Worm (Caenorhabditis elegans) whole organism, L1 larva: ENCODE measurements around the gene srw-14.
A peak's percentile ranks its signal among the peaks of the same experiment; 100 is the strongest.

Experiments
- ama-1 ChIP-seq: fragments of 150-350 bp; optimal IDR thresholded peaks from 2 replicates; lab custom pipeline; 2014
- ces-1 ChIP-seq: fragments of 150-350 bp; optimal IDR thresholded peaks from 2 replicates; lab custom pipeline; 2014; ENCODE audit warnings: missing biosample characterization, missing genetic modification reagents, missing genetic modification characterization
- dpl-1 ChIP-seq, 3 experiments: fragments of 150-350 bp in 2 of 3; sonication (generic microtip) in 1 of 3; optimal IDR thresholded peaks; 2 replicates each; lab custom pipeline; 2014 to 2017; ENCODE audit warnings: missing biosample characterization in 3 of 3, missing genetic modification characterization in 3 of 3, missing genetic modification reagents in 3 of 3
- dsc-1 ChIP-seq: sonication (generic microtip); optimal IDR thresholded peaks from 2 replicates; lab custom pipeline; 2016; ENCODE audit warnings: mild to moderate bottlenecking, missing genetic modification characterization, missing compliant biosample characterization
- egl-27 ChIP-seq, 2 experiments: fragments of 150-350 bp in 1 of 2; sonication (generic microtip); optimal IDR thresholded peaks; 3 replicates each; lab custom pipeline; 2017 to 2018; ENCODE audit warnings: missing biosample characterization in 2 of 2, missing genetic modification characterization in 2 of 2, missing genetic modification reagents in 2 of 2
- hlh-4 ChIP-seq: sonication (generic microtip); optimal IDR thresholded peaks from 2 replicates; lab custom pipeline; 2016; ENCODE audit warnings: mild to moderate bottlenecking, missing genetic modification characterization, missing compliant biosample characterization
- lin-13 ChIP-seq: fragments of 150-350 bp; optimal IDR thresholded peaks from 2 replicates; lab custom pipeline; 2014; ENCODE audit warnings: missing biosample characterization, missing genetic modification reagents, missing genetic modification characterization
- lir-3 ChIP-seq: sonication (generic microtip); optimal IDR thresholded peaks from 2 replicates; lab custom pipeline; 2016; ENCODE audit warnings: mild to moderate bottlenecking, missing genetic modification characterization, moderate library complexity, missing compliant biosample characterization; ENCODE audit not compliant: poor library complexity
- mdl-1 ChIP-seq, 2 experiments: fragments of 150-350 bp; optimal IDR thresholded peaks; 2 replicates each; lab custom pipeline; 2014 to 2017; ENCODE audit warnings: missing biosample characterization in 2 of 2, missing genetic modification characterization in 2 of 2, inconsistent platforms in 1 of 2
- mef-2 ChIP-seq: fragments of 150-350 bp; optimal IDR thresholded peaks from 2 replicates; lab custom pipeline; 2014; ENCODE audit warnings: missing biosample characterization, missing genetic modification characterization
- skn-1 ChIP-seq: fragments of 150-350 bp; optimal IDR thresholded peaks from 2 replicates; lab custom pipeline; 2014; ENCODE audit warnings: missing biosample characterization, missing genetic modification characterization
- snpc-4 ChIP-seq: fragments of 150-350 bp; optimal IDR thresholded peaks from 2 replicates; lab custom pipeline; 2014; ENCODE audit warnings: missing biosample characterization, missing genetic modification characterization
- unc-62 ChIP-seq: fragments of 150-350 bp; optimal IDR thresholded peaks from 2 replicates; lab custom pipeline; 2014; ENCODE audit warnings: missing biosample characterization, missing genetic modification reagents, missing genetic modification characterization
- ztf-11 ChIP-seq, 2 experiments: sonication (generic microtip); optimal IDR thresholded peaks; 2 replicates each; lab custom pipeline; 2016 to 2017; ENCODE audit warnings: missing genetic modification characterization in 2 of 2, missing biosample characterization in 1 of 2, missing compliant biosample characterization in 1 of 2

ce11 chrV:15181899-15182298 is 43.9 kb upstream of the srw-14 start:
- TF ChIP-seq lin-13, result no peak
- TF ChIP-seq dpl-1 (GFP tag; optimal IDR thresholded peaks at IDR 0.05; lab: Kevin White, UChicago), result no peak
- no peak for TF ChIP-seq mdl-1 (tag; optimal IDR thresholded peaks at IDR 0.05; lab: Kevin White, UChicago)
- no peak for TF ChIP-seq skn-1 (tag; lab: Kevin White, UChicago)
- TF ChIP-seq ama-1, result no peak
- TF ChIP-seq unc-62 (GFP tag; lab: Kevin White, UChicago), result no peak
- TF ChIP-seq hlh-4 (tag; lab: Kevin White, UChicago), result peak; percentile 54
- no peak for TF ChIP-seq snpc-4 (tag; lab: Kevin White, UChicago)
- TF ChIP-seq mef-2 (tag; lab: Kevin White, UChicago), result no peak
- TF ChIP-seq ztf-11 (tag; optimal IDR thresholded peaks at IDR 0.05; lab: Kevin White, UChicago), result no peak
- no peak for TF ChIP-seq lir-3 (tag; lab: Kevin White, UChicago)
- no peak for TF ChIP-seq dsc-1 (tag; lab: Kevin White, UChicago)
- no peak for TF ChIP-seq egl-27 (tag; optimal IDR thresholded peaks at IDR 0.05; lab: Kevin White, UChicago)
- TF ChIP-seq ces-1, result no peak
